Fruit fly (Drosophila melanogaster) S2 (cell line): ENCODE results near the gene CG15563.

ENCODE experiments used
- CG8478 ChIP-seq: fragments of >200 bp; optimal IDR thresholded peaks from 2 replicates; lab custom pipeline; 2018
- CTCF ChIP-seq, 2 experiments: fragments of >200 bp; optimal IDR thresholded peaks; 2 replicates each; lab custom pipeline; 2018

DNA sequence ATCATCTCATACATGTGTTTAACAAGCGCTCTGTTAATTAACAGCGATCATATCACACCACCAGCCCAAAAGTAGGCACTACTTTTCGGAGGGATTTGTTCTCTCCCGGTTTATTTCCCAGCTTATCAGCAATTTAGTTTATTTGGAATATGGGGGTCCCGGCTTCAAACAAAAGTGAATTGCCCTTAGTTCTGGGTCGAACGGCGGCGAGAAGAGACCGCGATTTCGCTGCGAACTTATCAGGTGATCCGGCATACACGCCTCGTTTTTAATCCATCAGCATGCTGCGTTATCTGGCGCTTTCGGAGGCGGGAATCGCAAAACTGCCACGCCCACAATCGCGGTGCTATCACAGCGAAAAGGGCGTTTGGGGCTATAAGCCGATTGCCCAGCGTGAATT is 35.4 kb downstream of the CG15563 start, which contains the start of gene CG1544:
- TF ChIP-seq CTCF (optimal IDR thresholded peaks at IDR 0.05; lab: Kevin White, UChicago) = peak in 1 of 2 experiments; percentile 10
- TF ChIP-seq CG8478 (lab: Kevin White, UChicago) = no peak
